Worm (Caenorhabditis elegans) whole organism, L4/young adult: ENCODE results near the gene xol-1.

Experiments
- W03F9.2 ChIP-seq: fragments of 150-350 bp; optimal IDR thresholded peaks from 2 replicates; lab custom pipeline; 2014; ENCODE audit warnings: missing biosample characterization, missing genetic modification characterization
- dao-5 ChIP-seq: sonication (generic microtip); optimal IDR thresholded peaks from 2 replicates; lab custom pipeline; 2016; ENCODE audit warnings: missing genotype, missing genetic modification characterization, moderate library complexity, missing compliant biosample characterization
- him-1 ChIP-seq: sonication (generic microtip); optimal IDR thresholded peaks from 2 replicates; lab custom pipeline; 2016; ENCODE audit warnings: missing genotype, missing genetic modification reagents, missing genetic modification characterization, missing compliant biosample characterization

xol-1 gene

DNA sequence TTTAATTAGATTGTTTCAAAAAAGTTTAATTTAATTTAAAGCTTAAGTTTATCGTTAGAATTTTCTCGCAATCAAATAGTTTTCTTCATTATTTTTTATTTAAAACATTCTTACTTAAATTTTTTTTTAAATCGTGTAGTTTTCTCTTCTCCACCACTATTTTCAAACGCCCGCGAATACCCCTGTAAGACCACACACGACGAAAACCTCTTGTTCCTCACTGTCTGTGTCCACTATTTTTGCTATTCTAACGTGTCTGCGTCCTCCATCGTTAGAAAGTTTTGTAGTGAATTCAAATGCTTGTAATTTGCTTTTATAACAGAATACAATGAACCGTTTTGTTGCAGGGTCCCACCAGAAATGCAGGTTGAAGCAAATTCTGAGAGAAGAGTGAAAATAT, at the start of gene xol-1:
xol-1 (plus strand) TSS at position 347 of the 400 bp plus-strand sequence.
- TF ChIP-seq him-1 (tag; lab: Kevin White, UChicago) (no peak), W03F9.2 (tag; lab: Kevin White, UChicago) (no peak), dao-5 (tag; lab: Kevin White, UChicago) (no peak)

DNA sequence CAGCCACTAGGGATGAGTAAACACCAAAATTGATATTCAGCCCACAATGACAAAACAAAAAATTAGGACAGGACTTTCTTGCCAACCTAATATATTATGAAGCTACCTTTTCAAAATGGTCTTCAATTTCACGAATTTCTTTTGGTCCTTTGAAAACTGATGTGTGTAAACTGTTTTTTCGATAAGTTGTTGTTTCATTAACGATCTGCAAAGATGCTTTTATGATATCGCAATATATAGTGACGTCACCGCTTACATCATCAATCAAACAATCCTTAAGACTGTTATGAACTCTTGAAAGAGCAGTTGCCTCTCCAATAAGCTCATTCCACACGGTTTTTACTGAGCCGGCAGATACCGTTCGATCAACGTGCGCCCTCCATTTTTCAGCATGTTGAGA, 49.0 kb upstream of the xol-1 start:
- no peak for TF ChIP-seq dao-5 (tag; lab: Kevin White, UChicago)
- TF ChIP-seq W03F9.2 (tag; lab: Kevin White, UChicago) = no peak
- TF ChIP-seq him-1 (tag; lab: Kevin White, UChicago) = no peak

DNA sequence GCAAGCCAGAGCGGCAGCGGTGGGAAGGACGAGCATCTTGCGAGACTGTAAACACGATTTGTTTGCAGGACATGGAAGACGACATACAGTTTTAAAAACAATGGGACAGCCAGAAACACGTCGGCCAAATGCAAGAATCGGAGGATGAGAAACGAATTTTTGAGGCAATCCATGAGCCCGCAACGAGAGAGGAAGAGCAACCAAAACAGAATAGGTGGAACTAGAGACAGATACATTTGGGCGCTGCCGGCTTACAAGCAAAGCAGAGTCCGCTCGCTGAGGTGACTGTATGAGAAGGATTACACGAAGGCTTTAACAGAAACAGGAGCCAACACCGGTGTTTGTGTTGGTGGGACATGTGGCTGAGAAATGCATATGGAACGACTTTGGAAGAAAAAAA, 46.6 kb upstream of the xol-1 start:
- no peak for TF ChIP-seq W03F9.2 (tag; lab: Kevin White, UChicago)
- no peak for TF ChIP-seq him-1 (tag; lab: Kevin White, UChicago)
- TF ChIP-seq dao-5 (tag; lab: Kevin White, UChicago) = no peak

DNA sequence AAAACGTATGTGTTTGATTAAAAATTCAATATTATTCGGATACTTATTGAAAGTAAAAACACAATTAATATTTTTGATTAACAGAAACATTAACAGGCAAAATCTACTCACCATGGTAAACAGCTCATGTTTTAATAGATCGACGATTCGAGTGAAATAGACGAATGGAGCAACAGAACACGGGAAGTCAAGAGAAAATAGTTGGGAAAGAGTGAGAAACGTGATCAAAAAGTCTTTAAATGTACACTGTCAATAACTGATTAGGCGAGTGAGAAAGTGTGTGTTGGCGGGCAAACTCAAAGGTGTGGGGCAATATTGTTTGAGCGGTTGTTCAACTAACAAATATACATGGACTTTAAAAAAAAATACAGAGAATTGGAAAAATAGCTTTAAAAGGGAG, 43.1 kb upstream of the xol-1 start, which contains the start of gene sdpn-1:
sdpn-1 (minus strand) TSS at position 262 of the 400 bp plus-strand sequence.
- TF ChIP-seq W03F9.2 (tag; lab: Kevin White, UChicago) (no peak), dao-5 (tag; lab: Kevin White, UChicago) (no peak), him-1 (tag; lab: Kevin White, UChicago) (no peak)

DNA sequence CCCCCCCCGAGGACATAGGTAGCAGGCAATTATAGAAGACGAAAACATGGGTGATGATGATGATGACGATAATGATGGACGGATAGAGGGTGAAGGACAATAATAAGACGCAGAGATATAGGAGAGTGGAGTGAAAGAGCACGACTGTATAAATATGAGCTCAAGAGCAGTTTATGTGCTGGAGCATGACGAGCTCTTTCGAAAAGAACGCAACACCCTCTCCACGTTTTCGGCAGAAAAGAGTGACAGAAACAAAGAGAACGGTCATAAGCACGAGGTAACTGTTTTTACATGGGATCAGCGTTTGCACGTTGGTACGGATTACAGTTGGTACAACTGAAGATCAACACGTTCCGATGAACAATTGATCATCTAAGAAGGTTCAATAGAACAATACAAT, 42.2 kb upstream of the xol-1 start:
- TF ChIP-seq him-1 (tag; lab: Kevin White, UChicago) (no peak), W03F9.2 (tag; lab: Kevin White, UChicago) (no peak), dao-5 (tag; lab: Kevin White, UChicago) (no peak)

DNA sequence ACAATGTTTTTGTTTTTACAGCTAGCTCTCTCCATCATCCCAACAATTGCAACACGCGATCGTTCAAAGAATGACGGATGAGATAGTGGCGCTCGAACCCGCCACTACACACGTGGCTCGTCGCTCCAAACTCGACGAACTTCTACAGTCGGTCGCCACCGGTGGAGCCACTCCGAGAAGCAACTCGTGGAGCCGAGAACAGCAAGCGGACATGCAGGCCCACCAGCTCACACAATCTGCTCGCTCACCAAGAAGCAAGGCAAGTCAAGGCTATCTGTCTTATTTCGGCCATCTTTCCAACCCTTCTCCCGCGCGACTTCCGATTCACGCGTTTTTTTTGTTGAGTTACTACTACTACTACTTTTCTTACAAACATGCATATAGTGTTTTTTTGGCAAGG, 37.5 kb upstream of the xol-1 start, which contains the start of the genes F45E1.1 and F45E1.2:
F45E1.1 (plus strand) TSS at position 20 of the 400 bp plus-strand sequence.
F45E1.2 (plus strand) TSS at position 71 of the 400 bp plus-strand sequence.
- TF ChIP-seq W03F9.2 (tag; lab: Kevin White, UChicago) = no peak
- TF ChIP-seq him-1 (tag; lab: Kevin White, UChicago) = no peak
- no peak for TF ChIP-seq dao-5 (tag; lab: Kevin White, UChicago)

DNA sequence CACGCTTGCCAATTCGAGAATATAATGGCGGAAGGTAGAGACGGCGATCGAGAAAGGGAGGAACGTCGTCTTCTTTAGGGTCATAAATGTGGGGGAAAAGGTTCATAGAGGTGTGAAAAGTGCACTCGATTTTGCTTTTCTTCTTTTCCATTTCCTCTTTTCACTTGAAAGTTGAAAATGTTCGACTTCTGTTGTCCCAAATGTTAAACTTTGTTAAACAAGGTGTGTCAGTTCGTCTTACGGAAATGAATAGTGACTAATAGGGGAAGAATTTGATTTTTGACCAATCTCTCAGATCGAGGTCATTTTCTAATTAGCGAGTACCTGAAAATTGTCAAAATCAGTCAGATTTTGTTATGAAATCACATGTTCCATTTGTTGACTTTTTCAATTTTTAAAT, 36.3 kb upstream of the xol-1 start:
- TF ChIP-seq dao-5 (tag; lab: Kevin White, UChicago) (no peak), him-1 (tag; lab: Kevin White, UChicago) (no peak), W03F9.2 (tag; lab: Kevin White, UChicago) (no peak)

DNA sequence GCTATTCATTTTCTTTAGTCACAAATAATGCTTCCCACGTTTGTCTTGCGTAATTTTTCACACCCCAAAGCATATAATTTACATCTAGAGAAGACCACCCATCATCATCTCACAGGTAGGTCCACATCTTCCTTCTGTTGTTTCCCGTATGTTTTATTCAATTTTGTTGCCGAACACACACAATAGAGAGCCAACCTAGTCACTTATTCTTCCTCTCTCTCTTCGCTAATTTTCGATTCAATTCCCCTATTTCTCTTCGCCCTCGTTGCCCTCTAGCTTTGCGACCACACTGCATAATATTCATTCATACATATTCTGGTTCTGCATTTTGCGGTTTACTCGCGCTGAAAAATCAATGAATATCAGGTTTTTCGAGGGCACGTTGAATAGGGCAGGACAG, 35.1 kb upstream of the xol-1 start:
- TF ChIP-seq him-1 (tag; lab: Kevin White, UChicago) (no peak), W03F9.2 (tag; lab: Kevin White, UChicago) (no peak)

DNA sequence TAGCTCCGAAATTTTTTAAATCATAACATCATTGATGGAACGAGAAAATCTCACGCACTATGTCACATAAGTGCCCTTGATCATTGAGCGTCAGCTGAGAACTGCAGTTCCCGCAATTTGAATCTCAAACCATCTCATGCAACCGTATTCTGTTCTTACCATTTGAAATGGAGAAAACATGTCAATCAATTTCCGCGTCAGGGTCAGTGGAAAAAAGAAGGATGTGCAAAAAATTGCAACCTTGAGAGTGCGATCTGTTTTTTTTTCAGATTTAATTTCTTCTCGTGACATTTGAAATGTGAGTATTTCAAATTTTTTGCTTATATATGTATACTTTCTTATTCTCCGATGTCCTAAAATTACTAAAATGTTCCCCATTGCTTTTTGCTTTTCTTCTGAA, 30.5 kb upstream of the xol-1 start:
- TF ChIP-seq dao-5 (tag; lab: Kevin White, UChicago) (no peak), W03F9.2 (tag; lab: Kevin White, UChicago) (no peak), him-1 (tag; lab: Kevin White, UChicago) (no peak)

DNA sequence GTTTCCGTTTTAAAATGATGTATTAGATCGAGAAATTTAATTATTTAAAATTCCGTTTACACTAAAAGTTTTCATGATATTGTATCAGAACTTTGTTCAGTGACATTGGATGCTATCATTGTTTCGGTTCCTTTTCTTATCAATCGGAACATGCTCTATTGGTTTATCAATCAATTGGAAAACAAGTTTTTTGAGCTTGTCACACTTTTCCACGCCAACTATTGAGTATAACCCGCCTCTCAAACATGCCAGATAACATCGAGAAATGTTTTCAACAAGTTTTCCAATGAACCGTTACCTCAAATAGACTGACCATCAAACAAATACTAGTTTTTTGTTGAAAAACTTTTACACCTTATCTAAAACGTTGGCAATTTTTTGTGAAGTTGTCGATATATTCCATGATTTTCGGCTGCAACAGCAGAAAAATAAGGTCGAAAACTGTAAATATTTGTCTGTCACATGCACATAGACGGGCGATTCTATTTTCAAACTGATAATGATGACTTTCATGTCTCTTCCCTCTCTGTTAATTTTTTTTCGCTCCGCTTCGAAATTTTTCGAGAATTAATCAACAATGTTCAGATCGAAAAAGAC, 26.6 kb upstream of the xol-1 start, which contains the start of gene unk-1:
unk-1 (plus strand) TSS at position 577 of the 597 bp plus-strand sequence.
- TF ChIP-seq him-1 (tag; lab: Kevin White, UChicago) (no peak), W03F9.2 (tag; lab: Kevin White, UChicago) (no peak), dao-5 (tag; lab: Kevin White, UChicago) (no peak)

DNA sequence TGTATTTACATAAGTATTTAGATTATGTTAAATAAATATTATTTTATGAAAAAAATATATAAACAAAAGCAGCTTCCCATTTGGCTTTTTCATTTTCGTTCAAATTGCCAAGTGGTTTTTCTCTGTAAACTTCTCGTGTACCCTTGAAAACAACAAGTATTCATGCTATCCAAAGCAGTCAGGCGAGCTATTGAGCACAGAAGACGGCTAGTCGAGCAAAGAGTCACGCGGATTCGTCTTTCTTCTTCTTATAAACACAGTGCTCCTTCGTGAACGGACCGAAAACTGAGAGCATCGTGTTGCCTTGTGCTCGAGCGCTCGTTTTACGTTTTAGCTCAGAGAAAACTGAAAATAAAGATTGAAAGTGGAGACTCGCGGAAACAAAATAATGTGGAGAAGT, 25.2 kb upstream of the xol-1 start:
- peak; percentile 0 for TF ChIP-seq him-1 (tag; lab: Kevin White, UChicago)
- TF ChIP-seq W03F9.2 (tag; lab: Kevin White, UChicago) = no peak
- TF ChIP-seq dao-5 (tag; lab: Kevin White, UChicago) = no peak

DNA sequence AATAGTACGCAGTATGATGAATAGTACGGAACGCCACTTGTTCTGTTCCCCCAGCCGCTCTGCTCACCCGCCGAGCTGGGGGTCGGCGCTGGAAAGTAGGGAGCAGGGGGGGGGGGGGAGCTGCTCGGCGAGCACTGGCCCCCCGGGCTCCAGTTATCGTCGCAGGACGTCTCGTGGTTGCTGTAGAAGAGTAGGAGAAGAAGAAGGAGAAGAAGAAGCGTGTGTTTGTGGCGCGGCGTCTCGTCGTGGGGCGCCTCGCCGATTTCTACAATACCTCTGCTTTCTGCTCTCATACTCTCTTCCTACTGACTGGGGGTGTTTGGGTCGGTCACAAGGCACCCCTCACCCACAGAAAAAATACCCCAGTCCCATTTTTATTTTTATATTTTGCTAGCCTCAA, 23.8 kb upstream of the xol-1 start:
- TF ChIP-seq him-1 (tag; lab: Kevin White, UChicago) (peak; percentile 58), dao-5 (tag; lab: Kevin White, UChicago) (no peak)

DNA sequence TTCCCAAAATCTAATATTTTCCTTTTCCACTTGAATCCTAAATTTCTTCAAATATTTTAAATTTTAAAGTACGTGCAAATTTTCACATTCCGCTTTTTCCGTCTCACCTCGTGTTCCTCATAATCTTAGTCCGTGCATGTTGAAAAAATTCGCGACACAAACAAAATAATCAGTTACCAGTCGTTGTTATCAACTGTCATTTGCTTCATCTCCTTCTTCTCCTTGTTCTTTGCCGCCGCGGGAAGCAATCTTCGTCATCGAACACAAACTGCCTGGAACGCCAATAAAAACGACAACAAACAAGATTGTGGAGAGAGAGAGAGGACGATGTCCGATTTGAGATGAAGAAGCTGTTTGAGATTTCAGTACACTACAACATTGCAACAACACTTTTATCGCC, 23.4 kb upstream of the xol-1 start, which contains the start of gene C34D10.5:
C34D10.5 (plus strand) TSS at position 269 of the 400 bp plus-strand sequence.
- no peak for TF ChIP-seq dao-5 (tag; lab: Kevin White, UChicago)

DNA sequence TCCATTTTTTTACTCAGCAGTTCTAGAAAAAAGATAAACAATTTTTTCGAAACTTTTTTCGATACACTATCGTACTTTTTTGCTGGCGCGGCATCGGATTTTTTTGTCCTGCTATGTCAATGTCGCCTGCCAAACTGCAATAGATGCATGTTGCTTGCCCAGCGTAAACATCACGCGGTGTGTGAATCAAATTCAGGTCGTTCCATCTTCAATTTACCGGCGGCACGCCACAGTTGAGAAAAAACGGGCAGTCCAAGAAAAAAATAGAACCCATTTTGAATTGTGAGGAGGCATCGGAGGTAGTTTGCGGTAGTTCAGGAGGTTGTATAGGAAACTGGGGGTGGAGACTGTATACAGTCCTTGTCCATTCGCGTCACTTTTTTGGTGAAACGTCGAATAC, 22.7 kb upstream of the xol-1 start:
- TF ChIP-seq him-1 (tag; lab: Kevin White, UChicago) = no peak
- peak; percentile 2 for TF ChIP-seq dao-5 (tag; lab: Kevin White, UChicago)
